Fruit fly (Drosophila melanogaster): ENCODE results near the gene CG9121.

DNA sequence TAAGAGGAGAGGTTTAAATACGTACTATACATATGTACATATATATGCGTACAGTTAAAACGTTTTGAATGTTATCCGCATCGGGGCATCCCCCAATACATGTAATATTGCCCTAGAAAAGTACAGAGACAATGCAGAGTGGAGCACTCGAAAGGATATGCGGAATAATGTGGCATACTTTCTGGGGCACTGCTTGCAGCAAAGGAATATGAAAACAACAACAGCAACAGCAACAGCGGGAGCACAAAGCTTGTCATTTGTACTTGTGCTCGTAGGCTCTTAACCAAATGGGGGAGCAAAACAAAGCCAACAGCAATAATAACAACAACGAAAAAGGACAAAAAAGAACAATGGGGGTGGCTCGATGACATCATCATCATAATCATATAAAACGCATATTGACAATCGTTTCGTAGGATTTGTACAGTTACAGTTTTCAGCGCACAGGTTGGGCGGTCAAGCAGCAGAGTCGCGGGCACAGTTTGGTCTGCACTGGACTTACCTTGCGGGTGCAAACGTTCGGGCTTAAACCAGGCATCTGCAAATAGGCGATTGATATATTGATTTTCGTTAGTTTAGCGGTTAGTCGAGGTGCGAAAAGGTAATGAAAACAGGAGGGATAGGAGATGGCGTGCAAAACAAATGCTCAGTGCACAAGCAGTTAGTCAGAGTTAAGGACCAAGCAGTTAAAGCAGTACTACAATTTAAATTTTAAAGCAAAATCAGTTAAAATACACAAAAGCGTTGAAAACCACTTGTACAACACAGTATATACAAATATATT is 47.0 kb downstream of the CG9121 start:
- no peak for TF ChIP-seq psq (optimal IDR thresholded peaks at IDR 0.05)
- no peak for TF ChIP-seq Sin3A (optimal IDR thresholded peaks at IDR 0.05)
- no peak for TF ChIP-seq h (optimal IDR thresholded peaks at IDR 0.05)
- no peak for TF ChIP-seq Myc (optimal IDR thresholded peaks at IDR 0.05)
- no peak for TF ChIP-seq insv (optimal IDR thresholded peaks at IDR 0.05)
